Worm (Caenorhabditis elegans) whole organism, L1 larva: ENCODE results near the gene aqp-3.
A peak's percentile ranks its signal among the peaks of the same experiment; 100 is the strongest.

ENCODE experiments used
- F16B12.6 ChIP-seq: fragments of 150-350 bp; optimal IDR thresholded peaks from 2 replicates; lab custom pipeline; 2014; ENCODE audit warnings: missing biosample characterization, missing genetic modification characterization
- ama-1 ChIP-seq: fragments of 150-350 bp; optimal IDR thresholded peaks from 2 replicates; lab custom pipeline; 2014
- blmp-1 ChIP-seq: fragments of 150-350 bp; optimal IDR thresholded peaks from 2 replicates; lab custom pipeline; 2014; ENCODE audit warnings: missing biosample characterization, missing genetic modification characterization
- ceh-63 ChIP-seq: fragments of 200-800 bp; sonication (Bioruptor generic); optimal IDR thresholded peaks from 2 replicates; lab custom pipeline; 2018; ENCODE audit warnings: mild to moderate bottlenecking, missing genetic modification characterization, missing compliant biosample characterization
- ceh-90 ChIP-seq: sonication (generic microtip); optimal IDR thresholded peaks from 2 replicates; lab custom pipeline; 2016; ENCODE audit warnings: missing genetic modification characterization, missing compliant biosample characterization
- dsc-1 ChIP-seq: sonication (generic microtip); optimal IDR thresholded peaks from 2 replicates; lab custom pipeline; 2016; ENCODE audit warnings: mild to moderate bottlenecking, missing genetic modification characterization, missing compliant biosample characterization
- efl-1 ChIP-seq, 4 experiments: fragments of 150-350 bp; optimal IDR thresholded peaks in 3 of 4; peaks in 1 of 4; 1 replicate in 1 of 4; 2 replicates in 3 of 4; lab custom pipeline; 2014; ENCODE audit warnings: missing biosample characterization in 2 of 4, missing genetic modification characterization in 2 of 4, missing genetic modification reagents in 2 of 4
- egl-13 ChIP-seq: sonication (generic microtip); optimal IDR thresholded peaks from 2 replicates; lab custom pipeline; 2016; ENCODE audit warnings: missing genotype, missing genetic modification reagents, missing genetic modification characterization, missing compliant biosample characterization
- elt-2 ChIP-seq: sonication (generic microtip); optimal IDR thresholded peaks from 2 replicates; lab custom pipeline; 2016; ENCODE audit warnings: missing genetic modification characterization, mild to moderate bottlenecking, inconsistent platforms, missing compliant biosample characterization, missing genetic modification reagents
- ets-5 ChIP-seq: fragments of 200-800 bp; sonication (Bioruptor generic); IDR thresholded peaks from 2 replicates; pipeline ENCODE4 v1.3.6; 2022; ENCODE audit warnings: missing genetic modification characterization, missing compliant biosample characterization
- fkh-10 ChIP-seq: sonication (generic microtip); optimal IDR thresholded peaks from 2 replicates; lab custom pipeline; 2017; ENCODE audit warnings: missing biosample characterization, missing genetic modification reagents, missing genetic modification characterization
- fkh-4 ChIP-seq: sonication (generic microtip); optimal IDR thresholded peaks from 2 replicates; lab custom pipeline; 2016; ENCODE audit warnings: missing compliant biosample characterization, missing genetic modification characterization, borderline replicate concordance
- fos-1 ChIP-seq: fragments of 150-350 bp; optimal IDR thresholded peaks from 2 replicates; lab custom pipeline; 2014; ENCODE audit warnings: missing biosample characterization, missing genetic modification characterization
- grh-1 ChIP-seq: fragments of 200-800 bp; sonication (Bioruptor generic); IDR thresholded peaks from 2 replicates; pipeline ENCODE4 v1.3.6; 2022; ENCODE audit warnings: missing genetic modification reagents, missing genetic modification characterization, missing compliant biosample characterization
- hlh-4 ChIP-seq: sonication (generic microtip); optimal IDR thresholded peaks from 2 replicates; lab custom pipeline; 2016; ENCODE audit warnings: mild to moderate bottlenecking, missing genetic modification characterization, missing compliant biosample characterization
- lin-14 ChIP-seq: fragments of 200-800 bp; sonication (Bioruptor generic); optimal IDR thresholded peaks from 2 replicates; lab custom pipeline; 2018; ENCODE audit warnings: mild to moderate bottlenecking, missing genetic modification characterization, moderate library complexity, missing compliant biosample characterization
- lin-35 ChIP-seq, 2 experiments: fragments of 150-350 bp; optimal IDR thresholded peaks; 2 replicates each; lab custom pipeline; 2014; ENCODE audit warnings: missing biosample characterization in 2 of 2, missing genetic modification characterization in 2 of 2, missing genetic modification reagents in 2 of 2
- lir-3 ChIP-seq: sonication (generic microtip); optimal IDR thresholded peaks from 2 replicates; lab custom pipeline; 2016; ENCODE audit warnings: mild to moderate bottlenecking, missing genetic modification characterization, moderate library complexity, missing compliant biosample characterization; ENCODE audit not compliant: poor library complexity
- mab-9 ChIP-seq: fragments of 200-800 bp; sonication (Bioruptor generic); IDR thresholded peaks from 2 replicates; pipeline ENCODE4 v1.3.6; 2022; ENCODE audit warnings: missing genetic modification reagents, missing genetic modification characterization, missing compliant biosample characterization
- mdl-1 ChIP-seq, 2 experiments: fragments of 150-350 bp; optimal IDR thresholded peaks; 2 replicates each; lab custom pipeline; 2014 to 2017; ENCODE audit warnings: missing biosample characterization in 2 of 2, missing genetic modification characterization in 2 of 2, inconsistent platforms in 1 of 2
- mef-2 ChIP-seq: fragments of 150-350 bp; optimal IDR thresholded peaks from 2 replicates; lab custom pipeline; 2014; ENCODE audit warnings: missing biosample characterization, missing genetic modification characterization
- mep-1 ChIP-seq: fragments of 150-350 bp; optimal IDR thresholded peaks from 2 replicates; lab custom pipeline; 2014; ENCODE audit warnings: missing biosample characterization, missing genetic modification characterization
- nhr-20 ChIP-seq: sonication (generic microtip); optimal IDR thresholded peaks from 2 replicates; lab custom pipeline; 2016; ENCODE audit warnings: mild to moderate bottlenecking, missing genetic modification characterization, missing compliant biosample characterization
- nhr-28 ChIP-seq: fragments of 150-350 bp; optimal IDR thresholded peaks from 2 replicates; lab custom pipeline; 2014; ENCODE audit warnings: missing biosample characterization, missing genetic modification characterization
- nhr-71 ChIP-seq: sonication (generic microtip); optimal IDR thresholded peaks from 2 replicates; lab custom pipeline; 2016; ENCODE audit warnings: mild to moderate bottlenecking, missing genetic modification characterization, moderate library complexity, missing compliant biosample characterization
- nhr-76 ChIP-seq: sonication (generic microtip); optimal IDR thresholded peaks from 2 replicates; lab custom pipeline; 2017; ENCODE audit warnings: missing biosample characterization, missing genetic modification characterization
- nhr-85 ChIP-seq: sonication (generic microtip); peaks from one replicate; lab custom pipeline; 2016; ENCODE audit warnings: missing genetic modification characterization, inconsistent platforms, missing compliant biosample characterization
- nhr-90 ChIP-seq: sonication (generic microtip); optimal IDR thresholded peaks from 2 replicates; lab custom pipeline; 2016; ENCODE audit warnings: mild to moderate bottlenecking, missing genetic modification characterization, missing compliant biosample characterization; ENCODE audit not compliant: poor library complexity
- pqm-1 ChIP-seq: sonication (generic microtip); optimal IDR thresholded peaks from 3 replicates; lab custom pipeline; 2017; ENCODE audit warnings: missing biosample characterization, missing genetic modification characterization
- snpc-4 ChIP-seq: fragments of 150-350 bp; optimal IDR thresholded peaks from 2 replicates; lab custom pipeline; 2014; ENCODE audit warnings: missing biosample characterization, missing genetic modification characterization
- sox-4 ChIP-seq: sonication (generic microtip); optimal IDR thresholded peaks from 2 replicates; lab custom pipeline; 2016; ENCODE audit warnings: missing genetic modification characterization, missing compliant biosample characterization
- vab-15 ChIP-seq: sonication (generic microtip); optimal IDR thresholded peaks from 2 replicates; lab custom pipeline; 2017; ENCODE audit warnings: missing genotype, mild to moderate bottlenecking, missing genetic modification characterization, missing compliant biosample characterization
- xbp-1 ChIP-seq: sonication (generic microtip); optimal IDR thresholded peaks from 2 replicates; lab custom pipeline; 2016; ENCODE audit warnings: missing genetic modification characterization, missing compliant biosample characterization
- zag-1 ChIP-seq: fragments of 150-350 bp; optimal IDR thresholded peaks from 2 replicates; lab custom pipeline; 2014; ENCODE audit warnings: missing biosample characterization, missing genetic modification characterization
- zip-4 ChIP-seq: fragments of 200-800 bp; sonication (Bioruptor generic); optimal IDR thresholded peaks from 2 replicates; lab custom pipeline; 2018; ENCODE audit warnings: mild to moderate bottlenecking, missing genetic modification characterization, moderate library complexity, missing compliant biosample characterization

aqp-3 gene

DNA sequence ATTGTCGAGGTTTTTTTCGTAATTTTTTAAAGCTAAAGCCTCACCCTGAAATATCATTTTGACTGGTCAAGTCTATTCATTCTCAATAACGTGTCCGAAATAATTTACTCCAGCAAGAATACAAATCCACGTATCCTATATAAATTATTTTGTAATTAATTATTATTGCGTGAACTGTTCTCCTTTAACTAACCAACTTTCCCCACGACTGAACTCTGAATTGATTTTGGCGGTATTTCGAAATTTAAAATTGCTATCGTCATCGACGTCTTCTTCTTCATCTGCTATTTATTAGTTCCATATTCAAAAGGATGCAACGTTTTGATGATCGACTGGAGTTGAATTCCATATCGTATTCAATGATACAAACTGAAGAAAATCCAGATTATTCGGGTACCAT is at the start of gene aqp-3, which contains the start of gene Y69E1A.8:
Gene aqp-3 (minus strand): TSS at position 101 of the 400 bp plus-strand sequence.
Gene Y69E1A.8 (plus strand): TSS at position 246 of the 400 bp plus-strand sequence.
- TF ChIP-seq nhr-28 (tag; lab: Kevin White, UChicago) = no peak
- TF ChIP-seq zag-1 (tag; lab: Kevin White, UChicago) = no peak
- TF ChIP-seq nhr-85 = no peak
- no peak for TF ChIP-seq grh-1 (GFP tag; lab: Robert Waterston, UW)
- TF ChIP-seq pqm-1 (tag; lab: Kevin White, UChicago) = no peak
- no peak for TF ChIP-seq mdl-1 (tag; optimal IDR thresholded peaks at IDR 0.05; lab: Kevin White, UChicago)
- no peak for TF ChIP-seq ama-1 (lab: Kevin White, UChicago)
- TF ChIP-seq ceh-90 (tag; lab: Kevin White, UChicago) = no peak
- TF ChIP-seq nhr-20 (tag; lab: Kevin White, UChicago) = no peak
- TF ChIP-seq lir-3 (tag; lab: Kevin White, UChicago) = no peak
- no peak for TF ChIP-seq egl-13 (tag; lab: Kevin White, UChicago)
- no peak for TF ChIP-seq nhr-71 (tag; lab: Kevin White, UChicago)
- no peak for TF ChIP-seq zip-4 (GFP tag; lab: Kevin White, UChicago)
- no peak for TF ChIP-seq xbp-1 (tag; lab: Kevin White, UChicago)
- TF ChIP-seq fos-1 (tag; lab: Kevin White, UChicago) = no peak
- no peak for TF ChIP-seq mab-9 (GFP tag; lab: Robert Waterston, UW)
- no peak for TF ChIP-seq ceh-63 (GFP tag; lab: Kevin White, UChicago)
- no peak for TF ChIP-seq lin-14
- TF ChIP-seq, all 84 proteins: peak for 0

DNA sequence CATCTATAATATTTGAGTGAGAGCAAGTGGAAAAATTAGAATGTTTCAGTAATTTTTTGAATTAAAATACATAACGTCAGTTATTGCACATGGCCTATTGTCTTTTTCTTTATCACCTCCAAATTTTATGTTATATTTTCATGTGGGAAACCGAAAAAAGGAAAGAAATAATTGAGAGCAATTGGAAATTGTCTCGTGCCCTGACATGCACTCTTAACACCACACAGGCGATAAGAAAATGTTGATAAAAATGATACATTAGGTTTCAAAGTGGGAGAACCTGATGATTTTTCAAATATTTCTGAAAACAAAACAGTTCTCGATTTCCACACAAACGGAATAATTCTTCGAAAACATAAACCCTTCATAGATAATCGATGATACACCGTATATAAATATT is 49.6 kb upstream of the aqp-3 start, which contains the start of gene F13H10.3:
Gene F13H10.3 (minus strand): TSS at position 73 of the 400 bp plus-strand sequence.
- no peak for TF ChIP-seq mab-9 (GFP tag; lab: Robert Waterston, UW)
- TF ChIP-seq fkh-10 (GFP tag; lab: Kevin White, UChicago) = no peak
- TF ChIP-seq elt-2 = peak; percentile 54
- TF ChIP-seq sox-4 (tag; lab: Kevin White, UChicago) = no peak
- no peak for TF ChIP-seq ceh-63 (GFP tag; lab: Kevin White, UChicago)
- no peak for TF ChIP-seq efl-1 (optimal IDR thresholded peaks at IDR 0.05; lab: Kevin White, UChicago)
- peak in 1 of 2 experiments; percentile 27 for TF ChIP-seq efl-1 (GFP tag; optimal IDR thresholded peaks at IDR 0.05 in 1 of 2; lab: Kevin White, UChicago)
- TF ChIP-seq nhr-90 (tag; lab: Kevin White, UChicago) = peak; percentile 8
- no peak for TF ChIP-seq fos-1 (tag; lab: Kevin White, UChicago)
- TF ChIP-seq snpc-4 (tag; lab: Kevin White, UChicago) = no peak
- TF ChIP-seq pqm-1 (tag; lab: Kevin White, UChicago) = peak; percentile 19
- TF ChIP-seq lin-35 (GFP tag; optimal IDR thresholded peaks at IDR 0.05; lab: Kevin White, UChicago) = peak in 1 of 2 experiments; percentile 53
- TF ChIP-seq fkh-4 (tag; lab: Kevin White, UChicago) = no peak
- no peak for TF ChIP-seq nhr-76 (tag; lab: Kevin White, UChicago)
- no peak for TF ChIP-seq ceh-90 (tag; lab: Kevin White, UChicago)

DNA sequence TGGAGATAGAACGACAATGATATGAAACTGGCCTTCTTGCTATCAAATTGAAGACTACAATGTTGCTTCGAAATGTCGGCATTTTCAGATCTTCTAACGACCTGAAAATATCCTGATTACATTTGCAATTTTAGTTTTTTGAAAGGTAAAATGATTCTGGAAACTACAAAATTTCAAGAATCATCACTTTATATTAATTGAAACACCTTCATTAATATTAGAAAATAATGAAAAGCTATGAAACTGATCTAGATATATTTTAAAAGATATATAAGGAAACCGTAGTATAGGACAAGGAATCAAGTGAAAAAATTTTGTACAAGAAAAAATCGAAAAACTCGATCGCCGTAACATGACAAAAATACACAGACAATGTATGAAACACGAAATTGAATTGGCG is 45.7 kb upstream of the aqp-3 start, which contains the start of gene ndx-9:
Gene ndx-9 (minus strand): TSS at position 101 of the 400 bp plus-strand sequence.
- TF ChIP-seq efl-1 (optimal IDR thresholded peaks at IDR 0.05; lab: Kevin White, UChicago) = no peak
- no peak for TF ChIP-seq efl-1 (GFP tag; optimal IDR thresholded peaks at IDR 0.05 in 1 of 2; lab: Kevin White, UChicago)
- TF ChIP-seq nhr-71 (tag; lab: Kevin White, UChicago) = no peak
- TF ChIP-seq F16B12.6 (tag; lab: Kevin White, UChicago) = no peak
- TF ChIP-seq mef-2 (tag; lab: Kevin White, UChicago) = no peak
- TF ChIP-seq fos-1 (tag; lab: Kevin White, UChicago) = no peak
- TF ChIP-seq blmp-1 (tag; lab: Kevin White, UChicago) = no peak

DNA sequence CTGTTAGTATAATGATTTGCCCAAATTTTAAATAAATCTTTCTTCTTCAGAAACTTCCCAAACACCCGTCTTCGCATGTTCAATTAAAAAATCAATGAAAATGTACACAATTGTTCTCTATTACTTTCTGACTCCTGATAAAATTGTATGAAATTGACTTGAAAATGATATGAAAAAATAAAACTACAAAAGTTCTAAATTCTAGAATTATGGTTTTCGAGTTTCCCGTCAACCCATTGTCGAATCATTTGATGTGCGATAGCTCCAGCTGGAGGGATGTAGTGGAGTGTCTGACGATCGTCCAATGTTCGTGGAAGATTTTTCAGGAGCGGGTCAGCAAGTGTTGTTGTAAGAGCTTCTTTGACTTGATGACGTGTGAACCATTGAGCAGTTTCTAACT is 43.7 kb upstream of the aqp-3 start:
- TF ChIP-seq hlh-4 (no peak), dsc-1 (tag; lab: Kevin White, UChicago) (no peak), mep-1 (tag; lab: Kevin White, UChicago) (no peak), vab-15 (tag; lab: Kevin White, UChicago) (no peak), ets-5 (GFP tag; lab: Robert Waterston, UW) (no peak)
